Worm (Caenorhabditis elegans) whole organism, young adult: ENCODE data around the gene C18G1.9.

Experiments
- Y79H2A.3 ChIP-seq: fragments of 200-800 bp; sonication (Bioruptor generic); conservative IDR thresholded peaks from 2 replicates; pipeline ENCODE4 v1.3.6; 2022; ENCODE audit warnings: missing genetic modification reagents, missing genetic modification characterization, missing compliant biosample characterization
- egl-44 ChIP-seq: fragments of 200-800 bp; sonication (Bioruptor generic); IDR thresholded peaks from 2 replicates; pipeline ENCODE4 v1.3.6; 2022; ENCODE audit warnings: missing genetic modification reagents, missing genetic modification characterization, missing compliant biosample characterization
- hrde-1 ChIP-seq: sonication (generic microtip); optimal IDR thresholded peaks from 2 replicates; lab custom pipeline; 2016; ENCODE audit warnings: missing genetic modification characterization, mild to moderate bottlenecking, missing compliant biosample characterization, moderate library complexity, missing genotype, missing genetic modification reagents, borderline replicate concordance
- let-526 ChIP-seq: fragments of 200-800 bp; sonication (Bioruptor generic); IDR thresholded peaks from 2 replicates; pipeline ENCODE4 v1.3.6; 2022; ENCODE audit warnings: missing genetic modification reagents, missing genetic modification characterization, missing compliant biosample characterization
- lin-35 ChIP-seq, 3 experiments: fragments of 150-350 bp in 2 of 3; sonication (generic microtip) in 1 of 3; optimal IDR thresholded peaks; 2 replicates each; lab custom pipeline; 2014 to 2018; ENCODE audit warnings: missing biosample characterization in 3 of 3, missing genetic modification characterization in 3 of 3, missing genetic modification reagents in 3 of 3
- nhr-80 ChIP-seq: sonication (generic microtip); optimal IDR thresholded peaks from 2 replicates; lab custom pipeline; 2016; ENCODE audit warnings: missing genetic modification characterization, missing compliant biosample characterization
- nhr-90 ChIP-seq: sonication (generic microtip); optimal IDR thresholded peaks from 2 replicates; lab custom pipeline; 2016; ENCODE audit warnings: missing genotype, mild to moderate bottlenecking, missing genetic modification characterization, missing compliant biosample characterization
- pha-4 ChIP-seq: fragments of 150-350 bp; sonication (generic microtip); optimal IDR thresholded peaks from 2 replicates; lab custom pipeline; 2014; ENCODE audit warnings: missing biosample characterization, missing genetic modification reagents, missing genetic modification characterization
- snpc-3.4 ChIP-seq: sonication (generic microtip); optimal IDR thresholded peaks from 2 replicates; lab custom pipeline; 2017; ENCODE audit warnings: missing genetic modification characterization, mild to moderate bottlenecking, missing compliant biosample characterization, antibody characterized with exemption, moderate library complexity, missing genotype, missing genetic modification reagents
- xnd-1 ChIP-seq: sonication (generic microtip); optimal IDR thresholded peaks from 2 replicates; lab custom pipeline; 2016; ENCODE audit warnings: missing genotype, missing genetic modification reagents, missing genetic modification characterization, missing compliant biosample characterization

DNA sequence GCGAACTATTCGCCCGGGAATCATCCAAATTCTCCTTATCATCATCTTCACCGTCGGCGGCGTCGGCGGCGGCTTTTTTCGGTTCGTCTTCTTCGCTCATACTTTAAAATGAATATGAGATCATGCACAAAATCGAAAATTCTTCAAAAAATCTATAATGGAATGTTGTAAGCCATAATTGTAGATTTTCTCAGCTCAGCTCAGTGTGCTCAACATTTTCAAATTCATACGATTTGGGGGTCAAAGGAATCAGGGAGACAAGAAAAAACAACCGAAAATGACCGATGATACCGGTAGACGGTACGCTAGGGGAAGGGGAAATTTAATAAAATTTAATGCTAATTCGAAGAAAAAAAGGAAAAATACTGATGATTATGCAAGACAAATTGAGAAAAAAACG lies 49.0 kb upstream of the C18G1.9 start, which contains the start of gene ccep-97:
- TF ChIP-seq nhr-80 (tag; lab: Kevin White, UChicago) (no peak), nhr-90 (no peak), Y79H2A.3 (GFP tag; lab: Robert Waterston, UW) (no peak), xnd-1 (no peak), snpc-3.4 (no peak), lin-35 (GFP tag; optimal IDR thresholded peaks at IDR 0.05; lab: Kevin White, UChicago) (no peak), let-526 (GFP tag; lab: Robert Waterston, UW) (no peak), pha-4 (tag; lab: Kevin White, UChicago) (no peak), hrde-1 (tag; lab: Kevin White, UChicago) (no peak), egl-44 (GFP tag; lab: Robert Waterston, UW) (no peak)
